Fruit fly (Drosophila melanogaster) whole organism, embryonic: ENCODE measurements around the gene Pdxk.

Experiments used
- Abd-B ChIP-seq: fragments of 200-800 bp; sonication (Bioruptor generic); optimal IDR thresholded peaks from 2 replicates; lab custom pipeline; 2018; ENCODE audit warnings: missing biosample characterization, mild to moderate bottlenecking, missing genetic modification characterization, moderate library complexity
- C15 ChIP-seq: fragments of 200-800 bp; sonication (Bioruptor generic); IDR thresholded peaks from 3 replicates; pipeline ENCODE4 v1.3.6; 2022; ENCODE audit warnings: missing biosample characterization, missing genetic modification characterization
- CG10147 ChIP-seq: fragments of 200-800 bp; sonication (Bioruptor generic); optimal IDR thresholded peaks from 2 replicates; lab custom pipeline; 2019; ENCODE audit warnings: missing biosample characterization, mild to moderate bottlenecking, missing genetic modification characterization, moderate library complexity
- CG10979 ChIP-seq: fragments of 200-800 bp; sonication (Bioruptor generic); optimal IDR thresholded peaks from 2 replicates; lab custom pipeline; 2018; ENCODE audit warnings: missing biosample characterization, mild to moderate bottlenecking, missing genetic modification characterization, moderate library complexity
- CG16863 ChIP-seq: fragments of 200-800 bp; sonication (Bioruptor generic); optimal IDR thresholded peaks from 3 replicates; lab custom pipeline; 2016; ENCODE audit warnings: missing biosample characterization, missing genetic modification characterization
- CG17328 ChIP-seq: fragments of 200-800 bp; sonication (Bioruptor generic); IDR thresholded peaks from 2 replicates; pipeline ENCODE4 v1.3.6; 2022; ENCODE audit warnings: missing biosample characterization, missing genetic modification characterization
- CG17612 ChIP-seq: fragments of 200-800 bp; sonication (Bioruptor generic); IDR thresholded peaks from 2 replicates; pipeline ENCODE4 v1.3.6; 2022; ENCODE audit warnings: missing biosample characterization, missing genetic modification characterization
- CG1832 ChIP-seq: fragments of 200-800 bp; sonication (Bioruptor generic); optimal IDR thresholded peaks from 2 replicates; lab custom pipeline; 2017; ENCODE audit warnings: missing biosample characterization, mild to moderate bottlenecking, missing genetic modification characterization, inconsistent platforms
- CG2202 ChIP-seq: fragments of 200-800 bp; sonication (Bioruptor generic); optimal IDR thresholded peaks from 2 replicates; lab custom pipeline; 2018; ENCODE audit warnings: missing biosample characterization, mild to moderate bottlenecking, missing genetic modification characterization
- CG30020 ChIP-seq: fragments of 200-800 bp; optimal IDR thresholded peaks from 2 replicates; lab custom pipeline; 2019; ENCODE audit warnings: missing biosample characterization, mild to moderate bottlenecking, missing genetic modification characterization, moderate library complexity
- CG30403 ChIP-seq: fragments of 200-800 bp; sonication (Bioruptor generic); optimal IDR thresholded peaks from 3 replicates; lab custom pipeline; 2016; ENCODE audit warnings: missing biosample characterization, missing genetic modification characterization
- CG31388 ChIP-seq: fragments of 200-800 bp; sonication (Bioruptor generic); optimal IDR thresholded peaks from 2 replicates; lab custom pipeline; 2016; ENCODE audit warnings: missing biosample characterization, missing genetic modification characterization
- CG34376 ChIP-seq: fragments of 200-800 bp; sonication (Bioruptor generic); optimal IDR thresholded peaks from 2 replicates; lab custom pipeline; 2018; ENCODE audit warnings: missing biosample characterization, mild to moderate bottlenecking, missing genetic modification characterization
- CG34422 ChIP-seq: fragments of 200-800 bp; sonication (Bioruptor generic); IDR thresholded peaks from 3 replicates; pipeline ENCODE4 v1.3.6; 2022; ENCODE audit warnings: missing biosample characterization, missing genetic modification characterization
- CG43689 ChIP-seq: fragments of 200-800 bp; sonication (Bioruptor generic); IDR thresholded peaks from 2 replicates; pipeline ENCODE4 v1.3.6; 2022; ENCODE audit warnings: missing biosample characterization, missing genetic modification characterization
- CG7372 ChIP-seq: fragments of 200-800 bp; sonication (Bioruptor generic); IDR thresholded peaks from 2 replicates; pipeline ENCODE4 v1.3.6; 2022; ENCODE audit warnings: missing biosample characterization, missing genetic modification characterization
- CG8478 ChIP-seq: fragments of >200 bp; optimal IDR thresholded peaks from 2 replicates; lab custom pipeline; 2018
- CG9215 ChIP-seq: fragments of 200-800 bp; sonication (Bioruptor generic); IDR thresholded peaks from 2 replicates; pipeline ENCODE4 v1.3.6; 2022; ENCODE audit warnings: missing biosample characterization, missing genetic modification characterization
- CG9797 ChIP-seq: fragments of 200-800 bp; sonication (Bioruptor generic); optimal IDR thresholded peaks from 3 replicates; lab custom pipeline; 2018; ENCODE audit warnings: missing biosample characterization, mild to moderate bottlenecking, missing genetic modification characterization
- CG9876 ChIP-seq: fragments of 200-800 bp; sonication (Bioruptor generic); optimal IDR thresholded peaks from 2 replicates; lab custom pipeline; 2016; ENCODE audit warnings: missing biosample characterization, missing genetic modification characterization
- CHES-1-like ChIP-seq: fragments of 200-800 bp; sonication (Bioruptor generic); optimal IDR thresholded peaks from 2 replicates; lab custom pipeline; 2016; ENCODE audit warnings: missing biosample characterization, missing genetic modification characterization
- Camta ChIP-seq: fragments of 200-800 bp; sonication (Bioruptor generic); optimal IDR thresholded peaks from 2 replicates; lab custom pipeline; 2016; ENCODE audit warnings: missing biosample characterization, missing genetic modification characterization
- Dbx ChIP-seq: fragments of 200-800 bp; sonication (Bioruptor generic); IDR thresholded peaks from 3 replicates; pipeline ENCODE4 v1.3.6; 2022; ENCODE audit warnings: missing biosample characterization, missing genetic modification characterization
- Elba2 ChIP-seq: fragments of 200-800 bp; sonication (Bioruptor generic); optimal IDR thresholded peaks from 3 replicates; lab custom pipeline; 2016; ENCODE audit warnings: missing biosample characterization, missing genetic modification characterization
- Fer1 ChIP-seq: fragments of 200-800 bp; sonication (Bioruptor generic); optimal IDR thresholded peaks from 2 replicates; lab custom pipeline; 2017; ENCODE audit warnings: missing biosample characterization, mild to moderate bottlenecking, missing genetic modification characterization
- Hmr ChIP-seq: fragments of 200-800 bp; sonication (Bioruptor generic); optimal IDR thresholded peaks from 3 replicates; lab custom pipeline; 2017; ENCODE audit warnings: mild to moderate bottlenecking, missing biosample characterization, missing genetic modification reagents, missing genetic modification characterization
- Hr51 ChIP-seq, 2 experiments: fragments of 200-800 bp; sonication (Bioruptor generic); optimal IDR thresholded peaks; 2 replicates in 1 of 2; 3 replicates in 1 of 2; lab custom pipeline; 2016 to 2018; ENCODE audit warnings: missing biosample characterization in 2 of 2, missing genetic modification characterization in 2 of 2, mild to moderate bottlenecking in 1 of 2, moderate library complexity in 1 of 2
- Jarid2 ChIP-seq: fragments of 200-800 bp; sonication (Bioruptor generic); optimal IDR thresholded peaks from 3 replicates; lab custom pipeline; 2017; ENCODE audit warnings: mild to moderate bottlenecking, missing biosample characterization, missing genetic modification reagents, missing genetic modification characterization
- MTF-1 ChIP-seq: fragments of 200-800 bp; sonication (Bioruptor generic); optimal IDR thresholded peaks from 2 replicates; lab custom pipeline; 2018; ENCODE audit warnings: missing biosample characterization, mild to moderate bottlenecking, missing genetic modification characterization, borderline replicate concordance
- Mad ChIP-seq: fragments of 200-800 bp; sonication (Bioruptor generic); optimal IDR thresholded peaks from 2 replicates; lab custom pipeline; 2016; ENCODE audit warnings: missing biosample characterization, missing genetic modification characterization
- Nf-YC ChIP-seq: fragments of 200-800 bp; optimal IDR thresholded peaks from 3 replicates; lab custom pipeline; 2019; ENCODE audit warnings: missing biosample characterization, mild to moderate bottlenecking, missing genetic modification characterization, moderate library complexity
- Pdp1 ChIP-seq, 2 experiments: fragments of 200-800 bp; sonication (Bioruptor generic); optimal IDR thresholded peaks; 3 replicates each; lab custom pipeline; 2016; ENCODE audit warnings: missing biosample characterization in 2 of 2, missing genetic modification characterization in 2 of 2, mild to moderate bottlenecking in 1 of 2, moderate library complexity in 1 of 2
- Ptx1 ChIP-seq: fragments of 200-800 bp; sonication (Bioruptor generic); IDR thresholded peaks from 2 replicates; pipeline ENCODE4 v1.3.6; 2022; ENCODE audit warnings: missing biosample characterization, missing genetic modification characterization
- Ravus ChIP-seq: fragments of 200-800 bp; sonication (Bioruptor generic); IDR thresholded peaks from 2 replicates; pipeline ENCODE4 v1.3.6; 2022; ENCODE audit warnings: missing biosample characterization, missing genetic modification characterization
- Usf ChIP-seq: fragments of 200-800 bp; sonication (Bioruptor generic); optimal IDR thresholded peaks from 2 replicates; lab custom pipeline; 2017; ENCODE audit warnings: missing genotype, missing biosample characterization, missing genetic modification characterization
- ac ChIP-seq: fragments of 200-800 bp; sonication (Bioruptor generic); optimal IDR thresholded peaks from 3 replicates; lab custom pipeline; 2017; ENCODE audit warnings: missing biosample characterization, mild to moderate bottlenecking, missing genetic modification characterization
- crol ChIP-seq: fragments of 200-800 bp; sonication (Bioruptor generic); IDR thresholded peaks from 2 replicates; pipeline ENCODE4 v1.3.6; 2022; ENCODE audit warnings: missing biosample characterization, missing genetic modification characterization
- da ChIP-seq: fragments of 200-800 bp; sonication (Bioruptor generic); optimal IDR thresholded peaks from 2 replicates; lab custom pipeline; 2016; ENCODE audit warnings: missing biosample characterization, missing genetic modification characterization
- en ChIP-seq: fragments of 200-800 bp; sonication (Bioruptor generic); optimal IDR thresholded peaks from 2 replicates; lab custom pipeline; 2016; ENCODE audit warnings: missing biosample characterization, missing genetic modification characterization
- eve ChIP-seq, 2 experiments: fragments of >200 bp; optimal IDR thresholded peaks; 2 replicates each; lab custom pipeline; 2017; ENCODE audit warnings: missing biosample characterization in 2 of 2, missing genetic modification characterization in 2 of 2
- gfzf ChIP-seq: fragments of 200-800 bp; sonication (Bioruptor generic); optimal IDR thresholded peaks from 2 replicates; lab custom pipeline; 2016; ENCODE audit warnings: missing biosample characterization, mild to moderate bottlenecking, missing genetic modification characterization, moderate library complexity
- pfk ChIP-seq: fragments of 200-800 bp; sonication (Bioruptor generic); optimal IDR thresholded peaks from 2 replicates; lab custom pipeline; 2018; ENCODE audit warnings: missing biosample characterization, mild to moderate bottlenecking, missing genetic modification characterization, moderate library complexity
- pzg ChIP-seq: fragments of 200-800 bp; sonication (Bioruptor generic); optimal IDR thresholded peaks from 3 replicates; lab custom pipeline; 2018; ENCODE audit warnings: missing biosample characterization, mild to moderate bottlenecking, missing genetic modification characterization, moderate library complexity
- sens-2 ChIP-seq: fragments of 200-800 bp; sonication (Bioruptor generic); IDR thresholded peaks from 2 replicates; pipeline ENCODE4 v1.3.6; 2022; ENCODE audit warnings: missing biosample characterization, missing genetic modification characterization
- sim ChIP-seq: fragments of 200-800 bp; sonication (Bioruptor generic); IDR thresholded peaks from 2 replicates; pipeline ENCODE4 v1.3.6; 2022; ENCODE audit warnings: missing biosample characterization, missing genetic modification characterization
- slbo ChIP-seq: fragments of 200-800 bp; sonication (Bioruptor generic); IDR thresholded peaks from 2 replicates; pipeline ENCODE4 v1.3.6; 2022; ENCODE audit warnings: missing biosample characterization, missing genetic modification characterization
- twi ChIP-seq: fragments of 200-800 bp; optimal IDR thresholded peaks from 2 replicates; lab custom pipeline; 2019; ENCODE audit warnings: missing biosample characterization, mild to moderate bottlenecking, missing genetic modification characterization, moderate library complexity
- zf30C ChIP-seq: fragments of 200-800 bp; sonication (Bioruptor generic); optimal IDR thresholded peaks from 3 replicates; lab custom pipeline; 2018; ENCODE audit warnings: missing biosample characterization, mild to moderate bottlenecking, missing genetic modification characterization
- zfh1 ChIP-seq: fragments of 200-800 bp; sonication (Bioruptor generic); IDR thresholded peaks from 3 replicates; pipeline ENCODE4 v1.3.6; 2022; ENCODE audit warnings: missing biosample characterization, missing genetic modification characterization

Gene Pdxk

dm6 chr3L:9377198-9378035 is 17.3 kb downstream of the Pdxk start, which contains the start of gene Hsp26 (continued):
- TF ChIP-seq CG34376 (GFP tag; lab: Kevin White, UChicago) (peak; percentile 83), CG34422 (GFP tag; lab: Robert Waterston, UW) (peak; percentile 86; the same call in 2 of the 3 replicates), CG7372 (0 out of 2 replicates have a peak, but pooled peaks have one; percentile 35), CG30020 (tag; lab: Kevin White, UChicago) (peak; percentile 46), CG9797 (GFP tag; lab: Kevin White, UChicago) (no peak), ac (GFP tag; lab: Kevin White, UChicago) (no peak), eve (GFP tag; optimal IDR thresholded peaks at IDR 0.05; lab: Kevin White, UChicago) (no peak), CG9876 (GFP tag; lab: Kevin White, UChicago) (peak; percentile 74), zf30C (GFP tag; lab: Kevin White, UChicago) (peak; percentile 90), sim (GFP tag; lab: Robert Waterston, UW) (peak; percentile 53; the same call in 1 of the 2 replicates), Fer1 (peak; percentile 86), Usf (GFP tag; lab: Kevin White, UChicago) (no peak), da (GFP tag; lab: Kevin White, UChicago) (no peak), CG9215 (GFP tag; lab: Robert Waterston, UW) (no peak), Hr51 (GFP tag; optimal IDR thresholded peaks at IDR 0.05; lab: Kevin White, UChicago) (peak; percentile 48 to 89), Dbx (peak; percentile 60; the same call in 2 of the 3 replicates), Jarid2 (GFP tag; lab: Kevin White, UChicago) (peak; percentile 75), CG43689 (GFP tag; lab: Robert Waterston, UW) (peak; percentile 71), CHES-1-like (GFP tag; lab: Kevin White, UChicago) (peak; percentile 81), Nf-YC (tag; lab: Kevin White, UChicago) (peak; percentile 51), Pdp1 (GFP tag; optimal IDR thresholded peaks at IDR 0.05; lab: Kevin White, UChicago) (peak; percentile 75 to 82), twi (tag; lab: Kevin White, UChicago) (peak; percentile 52), Abd-B (peak; percentile 37), CG17328 (GFP tag; lab: Robert Waterston, UW) (peak; percentile 91), Camta (GFP tag; lab: Kevin White, UChicago) (peak; percentile 87), CG8478 (lab: Kevin White, UChicago) (no peak), CG30403 (GFP tag; lab: Kevin White, UChicago) (peak; percentile 89), CG10147 (GFP tag; lab: Kevin White, UChicago) (peak; percentile 74), sens-2 (GFP tag; lab: Robert Waterston, UW) (peak; percentile 73), crol (GFP tag; lab: Robert Waterston, UW) (no peak), pfk (GFP tag; lab: Kevin White, UChicago) (no peak), gfzf (GFP tag; lab: Kevin White, UChicago) (no peak), Ravus (GFP tag; lab: Robert Waterston, UW) (peak; percentile 32; the same call in 1 of the 2 replicates), CG31388 (GFP tag; lab: Kevin White, UChicago) (peak; percentile 21), C15 (GFP tag; lab: Robert Waterston, UW) (peak; percentile 54; the same call in 1 of the 3 replicates), CG16863 (peak; percentile 88), pzg (GFP tag; lab: Kevin White, UChicago) (no peak), CG10979 (tag; lab: Kevin White, UChicago) (peak; percentile 82), Elba2 (GFP tag; lab: Kevin White, UChicago) (no peak), slbo (GFP tag; lab: Robert Waterston, UW) (peak; percentile 85), Hmr (GFP tag; lab: Kevin White, UChicago) (peak; percentile 86), CG2202 (tag; lab: Kevin White, UChicago) (peak; percentile 80), CG1832 (GFP tag; lab: Kevin White, UChicago) (no peak), zfh1 (GFP tag; lab: Robert Waterston, UW) (peak; percentile 81), Mad (GFP tag; lab: Kevin White, UChicago) (peak; percentile 61), CG17612 (GFP tag; lab: Robert Waterston, UW) (peak; percentile 56; the same call in 1 of the 2 replicates), Ptx1 (GFP tag; lab: Robert Waterston, UW) (peak; percentile 87), MTF-1 (GFP tag; lab: Kevin White, UChicago) (peak; percentile 52), en (peak; percentile 88)
